Worm (Caenorhabditis elegans): Measurements from ENCODE around the gene plc-3.

- no peak for TF ChIP-seq skn-1 (tag; optimal IDR thresholded peaks at IDR 0.05)
- TF ChIP-seq pqm-1 (tag; optimal IDR thresholded peaks at IDR 0.05), result no peak
Measured at ce11 chrII:10187808-10188207, 34.9 kb upstream of the plc-3 start, which contains the start of gene srd-2.

All from whole organism, L4 larva.